Fruit fly (Drosophila melanogaster) whole organism, embryonic: Measurements from ENCODE around the gene CG11085.
A peak's percentile ranks its signal among the peaks of the same experiment; 100 is the strongest.

Source experiments
- Asciz ChIP-seq: fragments of 200-800 bp; sonication (Bioruptor generic); optimal IDR thresholded peaks from 2 replicates; lab custom pipeline; 2017; ENCODE audit warnings: missing biosample characterization, mild to moderate bottlenecking, missing genetic modification characterization, missing genetic modification reagents
- BEAF-32 ChIP-seq: fragments of 200-800 bp; sonication (Bioruptor generic); optimal IDR thresholded peaks from 3 replicates; lab custom pipeline; 2017; ENCODE audit warnings: missing biosample characterization, missing genetic modification characterization, mild to moderate bottlenecking, moderate library complexity, missing genetic modification reagents
- CG10654 ChIP-seq: fragments of 200-800 bp; sonication (Bioruptor generic); optimal IDR thresholded peaks from 2 replicates; lab custom pipeline; 2016; ENCODE audit warnings: missing biosample characterization, missing genetic modification characterization
- CG11504 ChIP-seq: fragments of 200-800 bp; sonication (Bioruptor generic); optimal IDR thresholded peaks from 3 replicates; lab custom pipeline; 2019; ENCODE audit warnings: missing biosample characterization, mild to moderate bottlenecking, missing genetic modification characterization, moderate library complexity
- CG11695 ChIP-seq: fragments of 200-800 bp; sonication (Bioruptor generic); IDR thresholded peaks from 3 replicates; pipeline ENCODE4 v1.3.6; 2022; ENCODE audit warnings: missing biosample characterization, missing genetic modification characterization
- CG15073 ChIP-seq: fragments of 200-800 bp; sonication (Bioruptor generic); optimal IDR thresholded peaks from 2 replicates; lab custom pipeline; 2016; ENCODE audit warnings: missing biosample characterization, missing genetic modification characterization
- CG1529 ChIP-seq: fragments of 200-800 bp; sonication (Bioruptor generic); optimal IDR thresholded peaks from 3 replicates; lab custom pipeline; 2018; ENCODE audit warnings: missing biosample characterization, missing genetic modification characterization
- CG17802 ChIP-seq: fragments of 200-800 bp; sonication (Bioruptor generic); optimal IDR thresholded peaks from 2 replicates; lab custom pipeline; 2018; ENCODE audit warnings: missing biosample characterization, mild to moderate bottlenecking, missing genetic modification characterization, moderate library complexity
- CG1792 ChIP-seq: fragments of 200-800 bp; sonication (Bioruptor generic); optimal IDR thresholded peaks from 2 replicates; lab custom pipeline; 2016; ENCODE audit warnings: missing biosample characterization, missing genetic modification characterization
- CG2202 ChIP-seq: fragments of 200-800 bp; sonication (Bioruptor generic); optimal IDR thresholded peaks from 2 replicates; lab custom pipeline; 2018; ENCODE audit warnings: missing biosample characterization, mild to moderate bottlenecking, missing genetic modification characterization
- CG30403 ChIP-seq: fragments of 200-800 bp; sonication (Bioruptor generic); optimal IDR thresholded peaks from 3 replicates; lab custom pipeline; 2016; ENCODE audit warnings: missing biosample characterization, missing genetic modification characterization
- CG31365 ChIP-seq: fragments of 200-800 bp; sonication (Bioruptor generic); optimal IDR thresholded peaks from 2 replicates; lab custom pipeline; 2018; ENCODE audit warnings: missing biosample characterization, mild to moderate bottlenecking, missing genetic modification characterization
- CG3847 ChIP-seq: fragments of 200-800 bp; sonication (Bioruptor generic); IDR thresholded peaks from 2 replicates; pipeline ENCODE4 v1.3.6; 2022; ENCODE audit warnings: missing biosample characterization, missing genetic modification characterization
- CG3995 ChIP-seq: fragments of 200-800 bp; sonication (Bioruptor generic); optimal IDR thresholded peaks from 3 replicates; lab custom pipeline; 2016; ENCODE audit warnings: missing biosample characterization, missing genetic modification characterization
- CG4707 ChIP-seq: fragments of 200-800 bp; sonication (Bioruptor generic); optimal IDR thresholded peaks from 2 replicates; lab custom pipeline; 2018; ENCODE audit warnings: missing biosample characterization, mild to moderate bottlenecking, missing genetic modification characterization, moderate library complexity
- CG4730 ChIP-seq: fragments of 200-800 bp; sonication (Bioruptor generic); IDR thresholded peaks from 2 replicates; pipeline ENCODE4 v1.3.6; 2022; ENCODE audit warnings: missing biosample characterization, missing genetic modification characterization
- CG5953 ChIP-seq: fragments of 200-800 bp; sonication (Bioruptor generic); IDR thresholded peaks from 2 replicates; pipeline ENCODE4 v1.3.6; 2022; ENCODE audit warnings: missing biosample characterization, missing genetic modification characterization
- CG7928 ChIP-seq: fragments of 200-800 bp; sonication (Bioruptor generic); optimal IDR thresholded peaks from 2 replicates; lab custom pipeline; 2017; ENCODE audit warnings: missing biosample characterization, mild to moderate bottlenecking, missing genetic modification characterization
- CG8944 ChIP-seq: fragments of 200-800 bp; sonication (Bioruptor generic); optimal IDR thresholded peaks from 3 replicates; lab custom pipeline; 2016; ENCODE audit warnings: missing biosample characterization, missing genetic modification characterization
- CTCF ChIP-seq: fragments of 200-800 bp; sonication (Bioruptor generic); optimal IDR thresholded peaks from 2 replicates; lab custom pipeline; 2017; ENCODE audit warnings: missing biosample characterization, mild to moderate bottlenecking, missing genetic modification characterization, moderate library complexity
- CkIIα-i1 ChIP-seq: fragments of 200-800 bp; sonication (Bioruptor generic); IDR thresholded peaks from 2 replicates; pipeline ENCODE4 v1.3.6; 2022; ENCODE audit warnings: missing biosample characterization, missing genetic modification characterization
- CrebB ChIP-seq: fragments of 200-800 bp; sonication (Bioruptor generic); optimal IDR thresholded peaks from 3 replicates; lab custom pipeline; 2018; ENCODE audit warnings: missing biosample characterization, mild to moderate bottlenecking, missing genetic modification characterization
- Eip74EF ChIP-seq, 2 experiments: fragments of 200-800 bp in 1 of 2; fragments of >200 bp in 1 of 2; sonication (Bioruptor generic) in 1 of 2; optimal IDR thresholded peaks; 2 replicates each; lab custom pipeline; 2017 to 2019; ENCODE audit warnings: missing biosample characterization in 2 of 2, missing genetic modification characterization in 2 of 2, mild to moderate bottlenecking in 1 of 2, moderate library complexity in 1 of 2
- Ets65A ChIP-seq: fragments of 200-800 bp; sonication (Bioruptor generic); peaks from one replicate; lab custom pipeline; 2016; ENCODE audit warnings: missing biosample characterization, missing genetic modification characterization
- Hr51 ChIP-seq, 2 experiments: fragments of 200-800 bp; sonication (Bioruptor generic); optimal IDR thresholded peaks; 2 replicates in 1 of 2; 3 replicates in 1 of 2; lab custom pipeline; 2016 to 2018; ENCODE audit warnings: missing biosample characterization in 2 of 2, missing genetic modification characterization in 2 of 2, mild to moderate bottlenecking in 1 of 2, moderate library complexity in 1 of 2
- MESR4 ChIP-seq: fragments of 200-800 bp; sonication (Bioruptor generic); optimal IDR thresholded peaks from 2 replicates; lab custom pipeline; 2018; ENCODE audit warnings: missing biosample characterization, mild to moderate bottlenecking, missing genetic modification characterization, moderate library complexity
- Ptx1 ChIP-seq: fragments of 200-800 bp; sonication (Bioruptor generic); IDR thresholded peaks from 2 replicates; pipeline ENCODE4 v1.3.6; 2022; ENCODE audit warnings: missing biosample characterization, missing genetic modification characterization
- Tbp ChIP-seq: fragments of >200 bp; optimal IDR thresholded peaks from 2 replicates; lab custom pipeline; 2018; ENCODE audit warnings: missing biosample characterization, missing genetic modification characterization
- Xrp1 ChIP-seq: fragments of 200-800 bp; sonication (Bioruptor generic); IDR thresholded peaks from 2 replicates; pipeline ENCODE4 v1.3.6; 2022; ENCODE audit warnings: missing biosample characterization, missing genetic modification characterization
- ap ChIP-seq: fragments of 200-800 bp; sonication (Bioruptor generic); IDR thresholded peaks from 2 replicates; pipeline ENCODE4 v1.3.6; 2022; ENCODE audit warnings: missing biosample characterization, missing genetic modification characterization
- ato ChIP-seq: fragments of 200-800 bp; sonication (Bioruptor generic); IDR thresholded peaks from 2 replicates; pipeline ENCODE4 v1.3.6; 2022; ENCODE audit warnings: missing biosample characterization, missing genetic modification characterization; ENCODE audit not compliant: partially characterized antibody
- chif ChIP-seq, 2 experiments: fragments of 200-800 bp; sonication (Bioruptor generic); optimal IDR thresholded peaks; 3 replicates each; lab custom pipeline; 2016; ENCODE audit warnings: missing biosample characterization in 2 of 2, missing genetic modification characterization in 2 of 2
- corto ChIP-seq: fragments of 200-800 bp; sonication (Bioruptor generic); optimal IDR thresholded peaks from 2 replicates; lab custom pipeline; 2016; ENCODE audit warnings: missing biosample characterization, mild to moderate bottlenecking, missing genetic modification characterization, moderate library complexity
- dysf ChIP-seq: fragments of 200-800 bp; sonication (Bioruptor generic); IDR thresholded peaks from 3 replicates; pipeline ENCODE4 v1.3.6; 2022; ENCODE audit warnings: missing biosample characterization, missing genetic modification characterization
- fd102C ChIP-seq: fragments of 200-800 bp; sonication (Bioruptor generic); optimal IDR thresholded peaks from 2 replicates; lab custom pipeline; 2018; ENCODE audit warnings: missing biosample characterization, mild to moderate bottlenecking, missing genetic modification characterization, moderate library complexity
- gcm2 ChIP-seq: fragments of 200-800 bp; sonication (Bioruptor generic); optimal IDR thresholded peaks from 2 replicates; lab custom pipeline; 2016; ENCODE audit warnings: missing biosample characterization, missing genetic modification characterization
- her ChIP-seq: fragments of 200-800 bp; sonication (Bioruptor generic); optimal IDR thresholded peaks from 2 replicates; lab custom pipeline; 2016; ENCODE audit warnings: missing biosample characterization, missing genetic modification characterization
- inv ChIP-seq: fragments of 200-800 bp; sonication (Bioruptor generic); IDR thresholded peaks from 2 replicates; pipeline ENCODE4 v1.3.6; 2022; ENCODE audit warnings: missing biosample characterization, missing genetic modification characterization; ENCODE audit not compliant: partially characterized antibody
- lola ChIP-seq, 3 experiments: fragments of >200 bp in 2 of 3; fragments of 200-800 bp in 1 of 3; sonication (Bioruptor generic) in 1 of 3; optimal IDR thresholded peaks; 2 replicates each; lab custom pipeline; 2017 to 2019; ENCODE audit warnings: missing biosample characterization in 3 of 3, missing genetic modification characterization in 3 of 3, mild to moderate bottlenecking in 1 of 3, moderate library complexity in 1 of 3
- nmo ChIP-seq: fragments of 200-800 bp; sonication (Bioruptor generic); optimal IDR thresholded peaks from 2 replicates; lab custom pipeline; 2018; ENCODE audit warnings: missing biosample characterization, mild to moderate bottlenecking, missing genetic modification characterization, moderate library complexity
- psq ChIP-seq: fragments of 200-800 bp; sonication (Bioruptor generic); optimal IDR thresholded peaks from 2 replicates; lab custom pipeline; 2017; ENCODE audit warnings: missing biosample characterization, missing genetic modification characterization
- salm ChIP-seq: fragments of 200-800 bp; sonication (Bioruptor generic); optimal IDR thresholded peaks from 2 replicates; lab custom pipeline; 2018; ENCODE audit warnings: missing biosample characterization, mild to moderate bottlenecking, missing genetic modification characterization
- seq ChIP-seq: fragments of 200-800 bp; sonication (Bioruptor generic); IDR thresholded peaks from 2 replicates; pipeline ENCODE4 v1.3.6; 2022; ENCODE audit warnings: missing biosample characterization, missing genetic modification characterization
- ssp ChIP-seq: fragments of 200-800 bp; sonication (Bioruptor generic); IDR thresholded peaks from 2 replicates; pipeline ENCODE4 v1.3.6; 2022; ENCODE audit warnings: missing biosample characterization, missing genetic modification characterization
- tio ChIP-seq: fragments of 200-800 bp; sonication (Bioruptor generic); optimal IDR thresholded peaks from 2 replicates; lab custom pipeline; 2017; ENCODE audit warnings: missing biosample characterization, missing genetic modification characterization, inconsistent platforms
- toy ChIP-seq: fragments of 200-800 bp; sonication (Bioruptor generic); IDR thresholded peaks from 2 replicates; pipeline ENCODE4 v1.3.6; 2022; ENCODE audit warnings: missing biosample characterization, missing genetic modification characterization
- tup ChIP-seq: fragments of 200-800 bp; sonication (Bioruptor generic); optimal IDR thresholded peaks from 2 replicates; lab custom pipeline; 2016; ENCODE audit warnings: missing biosample characterization, mild to moderate bottlenecking, missing genetic modification characterization, moderate library complexity
- tx ChIP-seq: fragments of 200-800 bp; sonication (Bioruptor generic); optimal IDR thresholded peaks from 2 replicates; lab custom pipeline; 2016; ENCODE audit warnings: missing biosample characterization, missing genetic modification characterization
- unc-4 ChIP-seq: fragments of 200-800 bp; sonication (Bioruptor generic); IDR thresholded peaks from 2 replicates; pipeline ENCODE4 v1.3.6; 2022; ENCODE audit warnings: missing biosample characterization, missing genetic modification characterization; ENCODE audit not compliant: partially characterized antibody
- unpg ChIP-seq: fragments of 200-800 bp; sonication (Bioruptor generic); optimal IDR thresholded peaks from 3 replicates; lab custom pipeline; 2018; ENCODE audit warnings: missing biosample characterization, mild to moderate bottlenecking, missing genetic modification characterization, moderate library complexity
- yki ChIP-seq: fragments of >200 bp; optimal IDR thresholded peaks from 3 replicates; lab custom pipeline; 2018

CG11085 gene

DNA sequence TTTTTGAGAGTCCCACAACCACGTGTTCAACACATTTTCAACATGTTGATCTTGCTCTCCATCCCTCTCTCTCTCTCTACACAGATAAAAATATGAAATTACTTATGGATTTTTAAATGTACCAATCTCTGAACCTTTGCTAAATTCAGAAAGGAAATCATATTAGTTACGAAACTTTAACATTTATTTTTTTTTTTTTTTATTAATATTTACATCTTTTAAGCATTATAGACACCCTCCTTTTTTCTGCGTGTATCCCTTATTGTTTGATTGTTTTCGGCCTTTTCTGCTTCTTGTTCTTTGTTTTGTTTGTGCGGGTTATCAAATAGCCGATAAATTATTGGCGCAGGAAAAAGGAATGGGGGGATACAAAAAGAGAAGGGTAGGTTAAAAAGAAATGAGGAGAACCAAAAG lies 50.4 kb downstream of the CG11085 start (continued):
- TF ChIP-seq CG5953 (GFP tag; lab: Robert Waterston, UW), result peak; percentile 82; the same call in 1 of the 2 replicates
- TF ChIP-seq CG1529 (GFP tag; lab: Kevin White, UChicago), result peak; percentile 90
- peak; percentile 97 for TF ChIP-seq dysf (GFP tag; lab: Robert Waterston, UW)
- peak; percentile 98 for TF ChIP-seq unpg (GFP tag; lab: Kevin White, UChicago)
- peak; percentile 52 for TF ChIP-seq CG31365 (tag; lab: Kevin White, UChicago)
- peak; percentile 94 for TF ChIP-seq Asciz
- peak; percentile 93 for TF ChIP-seq ap (GFP tag; lab: Robert Waterston, UW)
- peak; percentile 38 for TF ChIP-seq gcm2 (GFP tag; lab: Kevin White, UChicago)
- peak; percentile 92 for TF ChIP-seq CrebB (tag; lab: Kevin White, UChicago)
- no peak for TF ChIP-seq inv (GFP tag; lab: Robert Waterston, UW)
- peak; percentile 95 for TF ChIP-seq Ptx1
- TF ChIP-seq ato (GFP tag; lab: Robert Waterston, UW), result no peak
- peak; percentile 84 to 96 for TF ChIP-seq Hr51 (GFP tag; optimal IDR thresholded peaks at IDR 0.05; lab: Kevin White, UChicago)
- peak; percentile 91 for TF ChIP-seq tio (GFP tag; lab: Kevin White, UChicago)
- no peak for TF ChIP-seq unc-4
- peak; percentile 96 for TF ChIP-seq psq
- TF ChIP-seq Eip74EF (GFP tag; optimal IDR thresholded peaks at IDR 0.05; lab: Kevin White, UChicago), result peak in 1 of 2 experiments; percentile 91
- TF ChIP-seq MESR4, result peak; percentile 24
- TF ChIP-seq corto (GFP tag; lab: Kevin White, UChicago), result peak; percentile 90
- no peak for TF ChIP-seq yki
- TF ChIP-seq lola (GFP tag; optimal IDR thresholded peaks at IDR 0.05; lab: Kevin White, UChicago), result peak in 1 of 3 experiments; percentile 98
- TF ChIP-seq CTCF (GFP tag; lab: Kevin White, UChicago), result peak; percentile 32
- peak; percentile 13 for TF ChIP-seq her (GFP tag; lab: Kevin White, UChicago)
- peak; percentile 96 for TF ChIP-seq CG2202 (tag; lab: Kevin White, UChicago)
- TF ChIP-seq CG4707 (GFP tag; lab: Kevin White, UChicago), result peak; percentile 88
- peak; percentile 96 for TF ChIP-seq CG3847
- TF ChIP-seq CG15073, result peak; percentile 53
- peak; percentile 71 for TF ChIP-seq CG1792 (GFP tag; lab: Kevin White, UChicago)
- peak; percentile 87 for TF ChIP-seq fd102C
- TF ChIP-seq chif (GFP tag; optimal IDR thresholded peaks at IDR 0.05; lab: Kevin White, UChicago), result peak; percentile 80 to 90
- peak; percentile 95 for TF ChIP-seq salm (tag; lab: Kevin White, UChicago)
- peak; percentile 94 for TF ChIP-seq CG4730 (GFP tag; lab: Robert Waterston, UW)
- peak; percentile 56 for TF ChIP-seq CG3995 (GFP tag; lab: Kevin White, UChicago)
- peak; percentile 76 for TF ChIP-seq tx (GFP tag; lab: Kevin White, UChicago)
- peak; percentile 95 for TF ChIP-seq CG10654 (GFP tag; lab: Kevin White, UChicago)
- TF ChIP-seq CG11504 (tag; lab: Kevin White, UChicago), result peak; percentile 96
- TF ChIP-seq seq (GFP tag; lab: Robert Waterston, UW), result peak; percentile 93
- TF ChIP-seq Tbp (GFP tag; lab: Kevin White, UChicago), result no peak
- TF ChIP-seq CG30403 (GFP tag; lab: Kevin White, UChicago), result peak; percentile 94
- TF ChIP-seq CG8944 (GFP tag; lab: Kevin White, UChicago), result peak; percentile 56
- TF ChIP-seq CkIIα-i1 (GFP tag; lab: Robert Waterston, UW), result peak; percentile 64; the same call in 1 of the 2 replicates
- peak; percentile 87 for TF ChIP-seq ssp
- peak; percentile 99 for TF ChIP-seq Xrp1 (GFP tag; lab: Robert Waterston, UW)
- peak; percentile 97 for TF ChIP-seq nmo (GFP tag; lab: Kevin White, UChicago)
- peak; percentile 90 for TF ChIP-seq Ets65A
- TF ChIP-seq CG11695, result peak; percentile 96
- no peak for TF ChIP-seq BEAF-32 (GFP tag; lab: Kevin White, UChicago)
- TF ChIP-seq CG17802 (tag; lab: Kevin White, UChicago), result peak; percentile 71
- peak; percentile 92 for TF ChIP-seq toy (GFP tag; lab: Robert Waterston, UW)
- peak; percentile 57 for TF ChIP-seq CG7928 (GFP tag; lab: Kevin White, UChicago)
- TF ChIP-seq tup (GFP tag; lab: Kevin White, UChicago), result peak; percentile 60
